Worm (Caenorhabditis elegans): Measurements from ENCODE around the gene ZK742.4.

The ZK742.4 gene

ce11 chrV:7798079-7798478 is 13.5 kb downstream of the ZK742.4 start, which contains the start of gene ZK742.7:
Gene ZK742.7 (plus strand): TSS chrV:7798379.
- TF ChIP-seq B0310.2 (tag; optimal IDR thresholded peaks at IDR 0.05) (no peak), hmbx-1 (tag; optimal IDR thresholded peaks at IDR 0.05) (no peak)

- TF ChIP-seq tra-4 (tag; optimal IDR thresholded peaks at IDR 0.05), result no peak
- no peak for TF ChIP-seq aly-1 (tag; optimal IDR thresholded peaks at IDR 0.05)
- no peak for TF ChIP-seq ceh-13 (GFP tag; optimal IDR thresholded peaks at IDR 0.05)
- TF ChIP-seq pes-1 (GFP tag; IDR thresholded peaks at IDR 0.05), result no peak
These were observed 18.5 kb downstream of the ZK742.4 start, which contains the start of gene flp-21 for ce11 chrV:7793067-7793466. Gene flp-21 (plus strand): TSS chrV:7793367.

- TF ChIP-seq ets-7 (tag; optimal IDR thresholded peaks at IDR 0.05) (no peak), ceh-13 (GFP tag; optimal IDR thresholded peaks at IDR 0.05) (no peak), hnd-1 (tag; optimal IDR thresholded peaks at IDR 0.05) (no peak), tbx-37 (GFP tag; conservative IDR thresholded peaks at IDR 0.05) (no peak), aly-1 (tag; optimal IDR thresholded peaks at IDR 0.05) (no peak), F13C5.2 (tag; optimal IDR thresholded peaks at IDR 0.05) (no peak), hmg-4 (GFP tag; optimal IDR thresholded peaks at IDR 0.05) (no peak)
These were observed 25.0 kb downstream of the ZK742.4 start for ce11 chrV:7786639-7787038.

ce11 chrV:7785885-7786284 is 25.7 kb downstream of the ZK742.4 start:
- TF ChIP-seq tbx-11 (GFP tag; IDR thresholded peaks at IDR 0.05), result no peak
- no peak for TF ChIP-seq ceh-13 (GFP tag; optimal IDR thresholded peaks at IDR 0.05)
- no peak for TF ChIP-seq ceh-36 (tag; optimal IDR thresholded peaks at IDR 0.05)
- no peak for TF ChIP-seq B0310.2 (tag; optimal IDR thresholded peaks at IDR 0.05)
- no peak for TF ChIP-seq scrt-1 (GFP tag; IDR thresholded peaks at IDR 0.05)
- no peak for TF ChIP-seq ets-7 (tag; optimal IDR thresholded peaks at IDR 0.05)
- TF ChIP-seq flt-1 (GFP tag; IDR thresholded peaks at IDR 0.05), result no peak

- no peak for TF ChIP-seq ama-1 (optimal IDR thresholded peaks at IDR 0.05)
- TF ChIP-seq ceh-36 (tag; optimal IDR thresholded peaks at IDR 0.05), result no peak
- no peak for TF ChIP-seq sea-1 (GFP tag; conservative IDR thresholded peaks at IDR 0.05)
- TF ChIP-seq hmg-4 (GFP tag; optimal IDR thresholded peaks at IDR 0.05), result no peak
- no peak for TF ChIP-seq tra-4 (tag; optimal IDR thresholded peaks at IDR 0.05)
- TF ChIP-seq F13C5.2 (tag; optimal IDR thresholded peaks at IDR 0.05), result no peak
- no peak for TF ChIP-seq flt-1 (GFP tag; IDR thresholded peaks at IDR 0.05)
- TF ChIP-seq hnd-1 (tag; optimal IDR thresholded peaks at IDR 0.05), result no peak
- no peak for TF ChIP-seq ets-7 (tag; optimal IDR thresholded peaks at IDR 0.05)
- no peak for TF ChIP-seq hmbx-1 (tag; optimal IDR thresholded peaks at IDR 0.05)
- TF ChIP-seq B0310.2 (tag; optimal IDR thresholded peaks at IDR 0.05), result no peak
- no peak for TF ChIP-seq tbx-11 (GFP tag; IDR thresholded peaks at IDR 0.05)
- TF ChIP-seq pes-1 (GFP tag; IDR thresholded peaks at IDR 0.05), result no peak
- no peak for TF ChIP-seq tbx-37 (GFP tag; conservative IDR thresholded peaks at IDR 0.05)
- no peak for TF ChIP-seq aly-1 (tag; optimal IDR thresholded peaks at IDR 0.05)
- no peak for TF ChIP-seq scrt-1 (GFP tag; IDR thresholded peaks at IDR 0.05)
- TF ChIP-seq ceh-13 (GFP tag; optimal IDR thresholded peaks at IDR 0.05), result no peak
These were observed 26.5 kb downstream of the ZK742.4 start, which contains the start of gene C26F1.1 for ce11 chrV:7785117-7785516. Gene C26F1.1 (plus strand): TSS chrV:7785417.

- TF ChIP-seq ama-1 (optimal IDR thresholded peaks at IDR 0.05) (no peak), scrt-1 (GFP tag; IDR thresholded peaks at IDR 0.05) (no peak), hmbx-1 (tag; optimal IDR thresholded peaks at IDR 0.05) (no peak), hmg-4 (GFP tag; optimal IDR thresholded peaks at IDR 0.05) (no peak), B0310.2 (tag; optimal IDR thresholded peaks at IDR 0.05) (no peak), ceh-13 (GFP tag; optimal IDR thresholded peaks at IDR 0.05) (no peak)
These were observed 30.1 kb downstream of the ZK742.4 start, which contains the start of gene cyp-32A1 for ce11 chrV:7781511-7781910. Gene cyp-32A1 (plus strand): TSS chrV:7781811.

ce11 chrV:7778999-7779398 is 32.6 kb downstream of the ZK742.4 start:
- TF ChIP-seq tbx-37 (GFP tag; conservative IDR thresholded peaks at IDR 0.05), result no peak

- TF ChIP-seq B0310.2 (tag; optimal IDR thresholded peaks at IDR 0.05) (no peak), ceh-36 (tag; optimal IDR thresholded peaks at IDR 0.05) (no peak), tra-4 (tag; optimal IDR thresholded peaks at IDR 0.05) (no peak)
These were observed 34.5 kb downstream of the ZK742.4 start, which contains the start of gene C26F1.3 for ce11 chrV:7777098-7777497. Gene C26F1.3 (plus strand): TSS chrV:7777300.

- no peak for TF ChIP-seq B0310.2 (tag; optimal IDR thresholded peaks at IDR 0.05)
- TF ChIP-seq hmg-4 (GFP tag; optimal IDR thresholded peaks at IDR 0.05), result peak; percentile 53
- TF ChIP-seq pes-1 (GFP tag; IDR thresholded peaks at IDR 0.05), result peak; percentile 37; the same call in 1 of the 2 replicates
- TF ChIP-seq F13C5.2 (tag; optimal IDR thresholded peaks at IDR 0.05), result peak; percentile 50
- TF ChIP-seq flt-1 (GFP tag; IDR thresholded peaks at IDR 0.05), result peak; percentile 26; the same call in 1 of the 2 replicates
These were observed 35.5 kb downstream of the ZK742.4 start, which contains the start of the genes rpl-39 and rps-30 for ce11 chrV:7776029-7776628. Gene rpl-39 (minus strand): TSS chrV:7776079. Gene rps-30 (plus strand): TSS chrV:7776578.

All from whole organism, early embryonic.